Worm (Caenorhabditis elegans) whole organism, young adult: Measurements from ENCODE around the gene otub-1.

Experiments used
- ama-1 ChIP-seq, 3 experiments: fragments of 150-350 bp in 1 of 3; sonication (generic microtip) in 2 of 3; optimal IDR thresholded peaks; 2 replicates each; lab custom pipeline; 2014 to 2018; ENCODE audit warnings: missing biosample characterization in 2 of 3, missing genetic modification characterization in 2 of 3, missing genetic modification reagents in 2 of 3
- cebp-2 ChIP-seq: fragments of 200-800 bp; sonication (Bioruptor generic); IDR thresholded peaks from 2 replicates; pipeline ENCODE4 v1.3.6; 2022; ENCODE audit warnings: missing genetic modification characterization, missing compliant biosample characterization
- nhr-179 ChIP-seq: sonication (generic microtip); optimal IDR thresholded peaks from 2 replicates; lab custom pipeline; 2016; ENCODE audit warnings: mild to moderate bottlenecking, missing genetic modification characterization, missing compliant biosample characterization
- nhr-27 ChIP-seq: fragments of 200-800 bp; sonication (Bioruptor generic); optimal IDR thresholded peaks from 2 replicates; lab custom pipeline; 2018; ENCODE audit warnings: mild to moderate bottlenecking, missing genetic modification characterization, moderate library complexity, missing compliant biosample characterization

ce11 chrV:15020732-15021131, 45.4 kb upstream of the otub-1 start, which contains the start of gene F14H8.5:
- TF ChIP-seq nhr-179 (tag; lab: Kevin White, UChicago) (no peak), nhr-27 (no peak), ama-1 (optimal IDR thresholded peaks at IDR 0.05; lab: Kevin White, UChicago) (no peak), ama-1 (GFP tag; optimal IDR thresholded peaks at IDR 0.05; lab: Kevin White, UChicago) (no peak), cebp-2 (GFP tag; lab: Robert Waterston, UW) (no peak)
